Fruit fly (Drosophila melanogaster): ENCODE data around the gene rictor.

DNA sequence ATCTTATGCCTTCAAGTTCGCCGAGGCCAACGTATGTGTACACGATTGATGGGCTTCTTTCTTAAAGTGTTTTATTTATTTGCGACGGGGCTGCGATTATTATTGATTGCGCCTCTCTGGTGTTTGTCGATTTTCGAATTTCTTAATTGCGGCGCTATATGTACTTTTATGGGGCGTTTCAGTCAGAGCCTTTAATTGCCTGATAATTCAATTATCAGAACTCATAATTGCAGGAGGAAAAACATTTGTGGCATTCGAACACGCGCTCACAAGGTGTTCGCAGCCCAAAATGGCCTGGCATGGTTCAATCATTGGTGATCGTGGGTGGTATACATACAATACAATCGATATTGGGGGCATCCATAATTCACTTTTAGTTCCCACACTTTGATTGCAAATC lies 25.2 kb upstream of the rictor start:
- TF ChIP-seq ttk (optimal IDR thresholded peaks at IDR 0.05) (no peak), psq (optimal IDR thresholded peaks at IDR 0.05) (no peak), insv (optimal IDR thresholded peaks at IDR 0.05) (no peak)

All from Kc167 (cell line).